Fruit fly (Drosophila melanogaster) whole organism, embryonic: ENCODE results near the gene CG10602.

Source experiments
- ATbp ChIP-seq: fragments of 200-800 bp; sonication (Bioruptor generic); optimal IDR thresholded peaks from 2 replicates; lab custom pipeline; 2017; ENCODE audit warnings: missing biosample characterization, mild to moderate bottlenecking, missing genetic modification characterization, missing genetic modification reagents
- Ada2b ChIP-seq: fragments of 200-800 bp; sonication (Bioruptor generic); IDR thresholded peaks from 2 replicates; pipeline ENCODE4 v1.3.6; 2022; ENCODE audit warnings: missing biosample characterization, missing genetic modification characterization
- Atf3 ChIP-seq: fragments of 200-800 bp; sonication (Bioruptor generic); optimal IDR thresholded peaks from 3 replicates; lab custom pipeline; 2016; ENCODE audit warnings: missing biosample characterization, missing genetic modification characterization
- Awh ChIP-seq: fragments of 200-800 bp; sonication (Bioruptor generic); IDR thresholded peaks from 2 replicates; pipeline ENCODE4, ENCODE4 v1.3.6; 2022; ENCODE audit warnings: missing biosample characterization, missing genetic modification characterization
- Bgb ChIP-seq: fragments of 200-800 bp; sonication (Bioruptor generic); IDR thresholded peaks from 2 replicates; pipeline ENCODE4 v1.3.6; 2022; ENCODE audit warnings: missing biosample characterization, missing genetic modification characterization; ENCODE audit not compliant: partially characterized antibody
- Bteb2 ChIP-seq: fragments of 200-800 bp; sonication (Bioruptor generic); optimal IDR thresholded peaks from 2 replicates; lab custom pipeline; 2016; ENCODE audit warnings: missing biosample characterization, missing genetic modification characterization
- CG10267 ChIP-seq: fragments of 200-800 bp; sonication (Bioruptor generic); optimal IDR thresholded peaks from 2 replicates; lab custom pipeline; 2018; ENCODE audit warnings: missing biosample characterization, mild to moderate bottlenecking, missing genetic modification characterization, moderate library complexity
- CG15601 ChIP-seq: fragments of 200-800 bp; sonication (Bioruptor generic); optimal IDR thresholded peaks from 3 replicates; lab custom pipeline; 2019; ENCODE audit warnings: missing biosample characterization, mild to moderate bottlenecking, missing genetic modification characterization, moderate library complexity
- CG1602 ChIP-seq: fragments of 200-800 bp; sonication (Bioruptor generic); optimal IDR thresholded peaks from 3 replicates; lab custom pipeline; 2016; ENCODE audit warnings: missing biosample characterization, missing genetic modification characterization
- CG17361 ChIP-seq: fragments of 200-800 bp; sonication (Bioruptor generic); IDR thresholded peaks from 3 replicates; pipeline ENCODE4 v1.3.6; 2022; ENCODE audit warnings: missing biosample characterization, missing genetic modification characterization
- CG17912 ChIP-seq: fragments of 200-800 bp; sonication (Bioruptor generic); optimal IDR thresholded peaks from 2 replicates; lab custom pipeline; 2018; ENCODE audit warnings: missing biosample characterization, mild to moderate bottlenecking, missing genetic modification characterization
- CG1832 ChIP-seq: fragments of 200-800 bp; sonication (Bioruptor generic); optimal IDR thresholded peaks from 2 replicates; lab custom pipeline; 2017; ENCODE audit warnings: missing biosample characterization, mild to moderate bottlenecking, missing genetic modification characterization, inconsistent platforms
- CG18619 ChIP-seq: fragments of 200-800 bp; sonication (Bioruptor generic); optimal IDR thresholded peaks from 3 replicates; lab custom pipeline; 2017; ENCODE audit warnings: missing biosample characterization, mild to moderate bottlenecking, missing genetic modification characterization
- CG4730 ChIP-seq: fragments of 200-800 bp; sonication (Bioruptor generic); IDR thresholded peaks from 2 replicates; pipeline ENCODE4 v1.3.6; 2022; ENCODE audit warnings: missing biosample characterization, missing genetic modification characterization
- CG6854 ChIP-seq: fragments of 200-800 bp; sonication (Bioruptor generic); optimal IDR thresholded peaks from 3 replicates; lab custom pipeline; 2017; ENCODE audit warnings: missing biosample characterization, mild to moderate bottlenecking, missing genetic modification characterization
- CG8290 ChIP-seq, 3 experiments: fragments of 200-800 bp; sonication (Bioruptor generic); optimal IDR thresholded peaks; 2 replicates each; lab custom pipeline; 2016 to 2019; ENCODE audit warnings: missing biosample characterization in 3 of 3, missing genetic modification characterization in 3 of 3, mild to moderate bottlenecking in 2 of 3, moderate library complexity in 1 of 3
- CG8924 ChIP-seq: fragments of 200-800 bp; optimal IDR thresholded peaks from 3 replicates; lab custom pipeline; 2019; ENCODE audit warnings: missing biosample characterization, mild to moderate bottlenecking, missing genetic modification characterization, moderate library complexity
- CG9437 ChIP-seq: fragments of 200-800 bp; sonication (Bioruptor generic); optimal IDR thresholded peaks from 2 replicates; lab custom pipeline; 2018; ENCODE audit warnings: missing biosample characterization, mild to moderate bottlenecking, missing genetic modification characterization
- CG9609 ChIP-seq: fragments of 200-800 bp; sonication (Bioruptor generic); optimal IDR thresholded peaks from 3 replicates; lab custom pipeline; 2016; ENCODE audit warnings: missing biosample characterization, missing genetic modification characterization
- Chrac-16 ChIP-seq: fragments of 200-800 bp; sonication (Bioruptor generic); optimal IDR thresholded peaks from 3 replicates; lab custom pipeline; 2016; ENCODE audit warnings: missing biosample characterization, missing genetic modification characterization
- D ChIP-seq, 2 experiments: fragments of 200-800 bp in 1 of 2; fragments of >200 bp in 1 of 2; sonication (Bioruptor generic) in 1 of 2; optimal IDR thresholded peaks; 2 replicates in 1 of 2; 3 replicates in 1 of 2; lab custom pipeline; 2017; ENCODE audit warnings: mild to moderate bottlenecking in 1 of 2, missing biosample characterization in 1 of 2, missing genetic modification characterization in 1 of 2, missing genetic modification reagents in 1 of 2
- D19A ChIP-seq: fragments of 200-800 bp; optimal IDR thresholded peaks from 3 replicates; lab custom pipeline; 2019; ENCODE audit warnings: missing biosample characterization, mild to moderate bottlenecking, missing genetic modification characterization, moderate library complexity
- Dip3 ChIP-seq: fragments of 200-800 bp; sonication (Bioruptor generic); optimal IDR thresholded peaks from 3 replicates; lab custom pipeline; 2016; ENCODE audit warnings: missing biosample characterization, missing genetic modification characterization
- ERR ChIP-seq: fragments of 200-800 bp; sonication (Bioruptor generic); optimal IDR thresholded peaks from 2 replicates; lab custom pipeline; 2016; ENCODE audit warnings: missing biosample characterization, missing genetic modification characterization
- Fer2 ChIP-seq: fragments of 200-800 bp; sonication (Bioruptor generic); optimal IDR thresholded peaks from 2 replicates; lab custom pipeline; 2018; ENCODE audit warnings: missing biosample characterization, mild to moderate bottlenecking, missing genetic modification characterization, moderate library complexity
- HmgD ChIP-seq: fragments of 200-800 bp; sonication (Bioruptor generic); optimal IDR thresholded peaks from 3 replicates; lab custom pipeline; 2016; ENCODE audit warnings: missing biosample characterization, missing genetic modification characterization
- Mad ChIP-seq: fragments of 200-800 bp; sonication (Bioruptor generic); optimal IDR thresholded peaks from 2 replicates; lab custom pipeline; 2016; ENCODE audit warnings: missing biosample characterization, missing genetic modification characterization
- NC2β ChIP-seq: fragments of 200-800 bp; sonication (Bioruptor generic); optimal IDR thresholded peaks from 2 replicates; lab custom pipeline; 2016; ENCODE audit warnings: missing biosample characterization, missing genetic modification characterization
- Optix ChIP-seq: fragments of 200-800 bp; sonication (Bioruptor generic); IDR thresholded peaks from 3 replicates; pipeline ENCODE4 v1.3.6; 2022; ENCODE audit warnings: missing biosample characterization, missing genetic modification characterization
- ase ChIP-seq: fragments of 200-800 bp; sonication (Bioruptor generic); IDR thresholded peaks from 3 replicates; pipeline ENCODE4 v1.3.6; 2022; ENCODE audit warnings: missing biosample characterization, missing genetic modification characterization
- chif ChIP-seq, 2 experiments: fragments of 200-800 bp; sonication (Bioruptor generic); optimal IDR thresholded peaks; 3 replicates each; lab custom pipeline; 2016; ENCODE audit warnings: missing biosample characterization in 2 of 2, missing genetic modification characterization in 2 of 2
- dan ChIP-seq: fragments of 200-800 bp; sonication (Bioruptor generic); IDR thresholded peaks from 2 replicates; pipeline ENCODE4 v1.3.6; 2022; ENCODE audit warnings: missing biosample characterization, missing genetic modification characterization
- danr ChIP-seq: fragments of 200-800 bp; sonication (Bioruptor generic); IDR thresholded peaks from 2 replicates; pipeline ENCODE4 v1.3.6; 2022; ENCODE audit warnings: missing biosample characterization, missing genetic modification characterization
- dati ChIP-seq: fragments of 200-800 bp; sonication (Bioruptor generic); IDR thresholded peaks from 2 replicates; pipeline ENCODE4 v1.3.6; 2022; ENCODE audit warnings: missing biosample characterization, missing genetic modification characterization
- dimm ChIP-seq: fragments of 200-800 bp; sonication (Bioruptor generic); IDR thresholded peaks from 2 replicates; pipeline ENCODE4 v1.3.6; 2022; ENCODE audit warnings: missing biosample characterization, missing genetic modification characterization
- gfzf ChIP-seq: fragments of 200-800 bp; sonication (Bioruptor generic); optimal IDR thresholded peaks from 2 replicates; lab custom pipeline; 2016; ENCODE audit warnings: missing biosample characterization, mild to moderate bottlenecking, missing genetic modification characterization, moderate library complexity
- nom ChIP-seq: fragments of 200-800 bp; sonication (Bioruptor generic); optimal IDR thresholded peaks from 2 replicates; lab custom pipeline; 2017; ENCODE audit warnings: missing biosample characterization, missing genetic modification characterization, mild to moderate bottlenecking, moderate library complexity, missing genetic modification reagents
- onecut ChIP-seq: fragments of 200-800 bp; sonication (Bioruptor generic); IDR thresholded peaks from 2 replicates; pipeline ENCODE4 v1.3.6; 2022; ENCODE audit warnings: missing biosample characterization, missing genetic modification characterization
- peb ChIP-seq: fragments of 200-800 bp; sonication (Bioruptor generic); IDR thresholded peaks from 2 replicates; pipeline ENCODE4 v1.3.6; 2022; ENCODE audit warnings: missing biosample characterization, missing genetic modification characterization
- sim ChIP-seq: fragments of 200-800 bp; sonication (Bioruptor generic); IDR thresholded peaks from 2 replicates; pipeline ENCODE4 v1.3.6; 2022; ENCODE audit warnings: missing biosample characterization, missing genetic modification characterization
- sisA ChIP-seq: fragments of 200-800 bp; sonication (Bioruptor generic); IDR thresholded peaks from 2 replicates; pipeline ENCODE4 v1.3.6; 2022; ENCODE audit warnings: missing biosample characterization, missing genetic modification characterization
- slp2 ChIP-seq: fragments of 200-800 bp; sonication (Bioruptor generic); optimal IDR thresholded peaks from 2 replicates; lab custom pipeline; 2016; ENCODE audit warnings: missing biosample characterization, missing genetic modification characterization
- toy ChIP-seq: fragments of 200-800 bp; sonication (Bioruptor generic); IDR thresholded peaks from 2 replicates; pipeline ENCODE4 v1.3.6; 2022; ENCODE audit warnings: missing biosample characterization, missing genetic modification characterization
- tup ChIP-seq: fragments of 200-800 bp; sonication (Bioruptor generic); optimal IDR thresholded peaks from 2 replicates; lab custom pipeline; 2016; ENCODE audit warnings: missing biosample characterization, mild to moderate bottlenecking, missing genetic modification characterization, moderate library complexity
- twi ChIP-seq: fragments of 200-800 bp; optimal IDR thresholded peaks from 2 replicates; lab custom pipeline; 2019; ENCODE audit warnings: missing biosample characterization, mild to moderate bottlenecking, missing genetic modification characterization, moderate library complexity
- tx ChIP-seq: fragments of 200-800 bp; sonication (Bioruptor generic); optimal IDR thresholded peaks from 2 replicates; lab custom pipeline; 2016; ENCODE audit warnings: missing biosample characterization, missing genetic modification characterization
- vnd ChIP-seq: fragments of 200-800 bp; sonication (Bioruptor generic); IDR thresholded peaks from 3 replicates; pipeline ENCODE4 v1.3.6; 2022; ENCODE audit warnings: missing biosample characterization, missing genetic modification characterization; ENCODE audit not compliant: partially characterized antibody
- vvl ChIP-seq: fragments of 200-800 bp; sonication (Bioruptor generic); IDR thresholded peaks from 2 replicates; pipeline ENCODE4 v1.3.6; 2022; ENCODE audit warnings: missing biosample characterization, missing genetic modification characterization
- wor ChIP-seq: fragments of 200-800 bp; sonication (Bioruptor generic); IDR thresholded peaks from 2 replicates; pipeline ENCODE4 v1.3.6; 2022; ENCODE audit warnings: missing biosample characterization, missing genetic modification characterization
- z ChIP-seq: fragments of 200-800 bp; sonication (Bioruptor generic); IDR thresholded peaks from 3 replicates; pipeline ENCODE4 v1.3.6; 2022; ENCODE audit warnings: missing biosample characterization, missing genetic modification characterization

Gene CG10602

dm6 chr2L:18899862-18900261, 40.8 kb upstream of the CG10602 start (continued):
- TF ChIP-seq Awh (peak; percentile 57), dan (0 out of 2 replicates have a peak, but pooled peaks have one; percentile 19), Chrac-16 (GFP tag; lab: Kevin White, UChicago) (peak; percentile 58), ase (no peak), ATbp (GFP tag; lab: Kevin White, UChicago) (peak; percentile 37), CG9437 (GFP tag; lab: Kevin White, UChicago) (no peak), vvl (peak; percentile 58), twi (tag; lab: Kevin White, UChicago) (peak; percentile 33), CG17361 (GFP tag; lab: Robert Waterston, UW) (peak; percentile 40), D (optimal IDR thresholded peaks at IDR 0.05; lab: Kevin White, UChicago) (no peak), D (GFP tag; optimal IDR thresholded peaks at IDR 0.05; lab: Kevin White, UChicago) (peak; percentile 49), Ada2b (GFP tag; lab: Robert Waterston, UW) (peak; percentile 23; the same call in 1 of the 2 replicates), D19A (tag; lab: Kevin White, UChicago) (peak; percentile 84), dimm (GFP tag; lab: Robert Waterston, UW) (no peak), CG9609 (GFP tag; lab: Kevin White, UChicago) (peak; percentile 12), CG18619 (no peak), onecut (GFP tag; lab: Robert Waterston, UW) (peak; percentile 8; the same call in 1 of the 2 replicates), danr (GFP tag; lab: Robert Waterston, UW) (peak; percentile 50; the same call in 1 of the 2 replicates), CG10267 (tag; lab: Kevin White, UChicago) (peak; percentile 55), dati (no peak), Atf3 (GFP tag; lab: Kevin White, UChicago) (peak; percentile 7)

- no peak for TF ChIP-seq CG1832 (GFP tag; lab: Kevin White, UChicago)
- TF ChIP-seq z = 0 out of 3 replicates have a peak, but pooled peaks have one; percentile 42
- no peak for TF ChIP-seq Fer2 (tag; lab: Kevin White, UChicago)
- no peak for TF ChIP-seq nom
- no peak for TF ChIP-seq dati
- peak; percentile 22 for TF ChIP-seq CG8290 (GFP tag; optimal IDR thresholded peaks at IDR 0.05; lab: Kevin White, UChicago)
- peak in 1 of 2 experiments; percentile 14 for TF ChIP-seq CG8290 (tag; optimal IDR thresholded peaks at IDR 0.05; lab: Kevin White, UChicago)
- no peak for TF ChIP-seq CG4730 (GFP tag; lab: Robert Waterston, UW)
- no peak for TF ChIP-seq Bteb2 (GFP tag; lab: Kevin White, UChicago)
- TF ChIP-seq tx (GFP tag; lab: Kevin White, UChicago) = peak; percentile 5
- TF ChIP-seq Optix (GFP tag; lab: Robert Waterston, UW) = peak; percentile 62; the same call in 2 of the 3 replicates
- no peak for TF ChIP-seq Bgb (GFP tag; lab: Robert Waterston, UW)
- peak; percentile 52; the same call in 1 of the 2 replicates for TF ChIP-seq sim (GFP tag; lab: Robert Waterston, UW)
- TF ChIP-seq vnd (GFP tag; lab: Robert Waterston, UW) = no peak
- peak; percentile 20 for TF ChIP-seq CG9437 (GFP tag; lab: Kevin White, UChicago)
- TF ChIP-seq CG1602 (GFP tag; lab: Kevin White, UChicago) = peak; percentile 60
- TF ChIP-seq CG17912 = no peak
- TF ChIP-seq CG15601 (tag; lab: Kevin White, UChicago) = peak; percentile 80
- peak; percentile 28 for TF ChIP-seq ERR (GFP tag; lab: Kevin White, UChicago)
- peak; percentile 69 for TF ChIP-seq NC2β
- peak; percentile 23; the same call in 1 of the 2 replicates for TF ChIP-seq peb (GFP tag; lab: Robert Waterston, UW)
- no peak for TF ChIP-seq toy (GFP tag; lab: Robert Waterston, UW)
- no peak for TF ChIP-seq CG6854 (GFP tag; lab: Kevin White, UChicago)
- no peak for TF ChIP-seq gfzf
- TF ChIP-seq slp2 (GFP tag; lab: Kevin White, UChicago) = peak; percentile 80
- TF ChIP-seq sisA (GFP tag; lab: Robert Waterston, UW) = peak; percentile 70
- no peak for TF ChIP-seq Dip3 (GFP tag; lab: Kevin White, UChicago)
- peak; percentile 31 for TF ChIP-seq Mad (GFP tag; lab: Kevin White, UChicago)
- peak; percentile 69 to 86 for TF ChIP-seq chif (GFP tag; optimal IDR thresholded peaks at IDR 0.05; lab: Kevin White, UChicago)
- TF ChIP-seq CG8924 (tag; lab: Kevin White, UChicago) = peak; percentile 64
- TF ChIP-seq wor (GFP tag; lab: Robert Waterston, UW) = no peak; the same call in 1 of the 2 replicates
- no peak for TF ChIP-seq HmgD (GFP tag; lab: Kevin White, UChicago)
- TF ChIP-seq tup (GFP tag; lab: Kevin White, UChicago) = peak; percentile 81
Observed at dm6 chr2L:18899254-18899653, 40.2 kb upstream of the CG10602 start.
